Worm (Caenorhabditis elegans) whole organism, L4 larva: ENCODE measurements around the gene ctsa-1.2.

ENCODE experiments used
- aly-2 ChIP-seq: sonication (generic microtip); optimal IDR thresholded peaks from 2 replicates; lab custom pipeline; 2018; ENCODE audit warnings: missing biosample characterization, missing genetic modification characterization
- ces-1 ChIP-seq: fragments of 150-350 bp; sonication (generic microtip); optimal IDR thresholded peaks from 4 replicates; lab custom pipeline; 2014; ENCODE audit warnings: missing biosample characterization, missing genetic modification reagents, missing genetic modification characterization
- daf-19 ChIP-seq: fragments of 200-800 bp; sonication (Bioruptor generic); conservative IDR thresholded peaks from 2 replicates; pipeline ENCODE4 v1.3.6; 2022; ENCODE audit warnings: missing genetic modification characterization, missing compliant biosample characterization
- dmd-8 ChIP-seq: fragments of 200-800 bp; sonication (Bioruptor generic); IDR thresholded peaks from 2 replicates; pipeline ENCODE4 v1.3.6; 2022; ENCODE audit warnings: missing genetic modification characterization, missing compliant biosample characterization
- fos-1 ChIP-seq: fragments of 150-350 bp; optimal IDR thresholded peaks from 2 replicates; lab custom pipeline; 2014; ENCODE audit warnings: missing biosample characterization, missing genetic modification characterization
- lim-7 ChIP-seq: fragments of 200-800 bp; sonication (Bioruptor generic); IDR thresholded peaks from 2 replicates; pipeline ENCODE4 v1.3.6; 2022; ENCODE audit warnings: missing genetic modification characterization, missing compliant biosample characterization
- lir-3 ChIP-seq: sonication (generic microtip); optimal IDR thresholded peaks from 2 replicates; lab custom pipeline; 2016; ENCODE audit warnings: mild to moderate bottlenecking, missing genetic modification characterization, missing compliant biosample characterization
- nhr-25 ChIP-seq: sonication (generic microtip); optimal IDR thresholded peaks from 2 replicates; lab custom pipeline; 2017; ENCODE audit warnings: missing genetic modification characterization, mild to moderate bottlenecking, missing compliant biosample characterization, antibody characterized with exemption, moderate library complexity, borderline replicate concordance; ENCODE audit not compliant: insufficient read depth
- unc-130 ChIP-seq: sonication (generic microtip); optimal IDR thresholded peaks from 2 replicates; lab custom pipeline; 2016; ENCODE audit warnings: missing genetic modification reagents, missing genetic modification characterization, missing compliant biosample characterization
- ztf-11 ChIP-seq: fragments of 150-350 bp; optimal IDR thresholded peaks from 2 replicates; lab custom pipeline; 2014; ENCODE audit warnings: missing biosample characterization, missing genetic modification characterization

ce11 chrII:11777893-11778480, 38.8 kb downstream of the ctsa-1.2 start, which contains the start of the genes patr-1 and dna-2:
- TF ChIP-seq unc-130 (peak; percentile 37), ztf-11 (no peak), daf-19 (GFP tag; lab: Robert Waterston, UW) (no peak), aly-2 (tag; lab: Kevin White, UChicago) (no peak), ces-1 (GFP tag; lab: Kevin White, UChicago) (no peak), lir-3 (tag; lab: Kevin White, UChicago) (no peak), nhr-25 (tag; lab: Kevin White, UChicago) (no peak), lim-7 (GFP tag; lab: Robert Waterston, UW) (no peak), fos-1 (no peak), dmd-8 (GFP tag; lab: Robert Waterston, UW) (no peak)
